Fruit fly (Drosophila melanogaster) whole organism, adult: ENCODE measurements around the gene Wnt4.

Experiments used
- CG11617 ChIP-seq: fragments of 200-800 bp; sonication (Bioruptor generic); optimal IDR thresholded peaks from 2 replicates; lab custom pipeline; 2017; ENCODE audit warnings: mild to moderate bottlenecking, missing biosample characterization, missing genetic modification reagents, missing genetic modification characterization
- CG12768 ChIP-seq: fragments of 200-800 bp; sonication (Bioruptor generic); optimal IDR thresholded peaks from 2 replicates; lab custom pipeline; 2017; ENCODE audit warnings: missing biosample characterization, missing genetic modification characterization, mild to moderate bottlenecking, moderate library complexity, missing genetic modification reagents
- CG33017 ChIP-seq: fragments of 200-800 bp; sonication (Bioruptor generic); optimal IDR thresholded peaks from 2 replicates; lab custom pipeline; 2018; ENCODE audit warnings: missing biosample characterization, mild to moderate bottlenecking, missing genetic modification characterization, moderate library complexity
- Crg-1 ChIP-seq: fragments of 200-800 bp; sonication (Bioruptor generic); optimal IDR thresholded peaks from 2 replicates; lab custom pipeline; 2016; ENCODE audit warnings: missing biosample characterization, missing genetic modification characterization
- Hr96 ChIP-seq: fragments of 200-800 bp; sonication (Bioruptor generic); optimal IDR thresholded peaks from 2 replicates; lab custom pipeline; 2016; ENCODE audit warnings: missing biosample characterization, missing genetic modification characterization
- Mnt ChIP-seq: fragments of 200-800 bp; sonication (Bioruptor generic); optimal IDR thresholded peaks from 2 replicates; lab custom pipeline; 2016; ENCODE audit warnings: missing biosample characterization, mild to moderate bottlenecking, missing genetic modification characterization
- bab1 ChIP-seq: fragments of 200-800 bp; sonication (Bioruptor generic); optimal IDR thresholded peaks from 3 replicates; lab custom pipeline; 2019; ENCODE audit warnings: missing biosample characterization, mild to moderate bottlenecking, missing genetic modification characterization, moderate library complexity

dm6 chr2L:7300004-7300403 lies 23.0 kb upstream of the Wnt4 start:
- TF ChIP-seq CG33017 (tag; lab: Kevin White, UChicago) (no peak), bab1 (GFP tag; lab: Kevin White, UChicago) (no peak), Hr96 (no peak), CG11617 (GFP tag; lab: Kevin White, UChicago) (no peak), CG12768 (GFP tag; lab: Kevin White, UChicago) (no peak), Mnt (GFP tag; lab: Kevin White, UChicago) (no peak), Crg-1 (no peak)
